Worm (Caenorhabditis elegans) whole organism, L2 larva: ENCODE results near the gene Y39B6A.10.

ENCODE experiments used
- R02D3.7 ChIP-seq: fragments of 150-350 bp; optimal IDR thresholded peaks from 2 replicates; lab custom pipeline; 2014; ENCODE audit warnings: missing biosample characterization, missing genetic modification characterization
- aly-2 ChIP-seq: fragments of 150-350 bp; optimal IDR thresholded peaks from 2 replicates; lab custom pipeline; 2014; ENCODE audit warnings: missing biosample characterization, missing genetic modification characterization
- ama-1 ChIP-seq: fragments of 150-350 bp; optimal IDR thresholded peaks from 2 replicates; lab custom pipeline; 2018; ENCODE audit warnings: inconsistent platforms
- egl-27 ChIP-seq: sonication (generic microtip); optimal IDR thresholded peaks from 3 replicates; lab custom pipeline; 2017; ENCODE audit warnings: missing biosample characterization, missing genetic modification reagents, missing genetic modification characterization
- elt-3 ChIP-seq: sonication (generic microtip); optimal IDR thresholded peaks from 2 replicates; lab custom pipeline; 2017; ENCODE audit warnings: missing biosample characterization, missing genetic modification characterization
- fos-1 ChIP-seq: fragments of 150-350 bp; optimal IDR thresholded peaks from 2 replicates; lab custom pipeline; 2014; ENCODE audit warnings: missing biosample characterization, missing genetic modification characterization
- nhr-10 ChIP-seq: sonication (generic microtip); optimal IDR thresholded peaks from 2 replicates; lab custom pipeline; 2017; ENCODE audit warnings: missing biosample characterization, missing genetic modification characterization
- nhr-11 ChIP-seq: fragments of 150-350 bp; optimal IDR thresholded peaks from 2 replicates; lab custom pipeline; 2014; ENCODE audit warnings: missing biosample characterization, missing genetic modification characterization
- nhr-12 ChIP-seq: fragments of 150-350 bp; optimal IDR thresholded peaks from 2 replicates; lab custom pipeline; 2014; ENCODE audit warnings: missing biosample characterization, missing genetic modification characterization
- skn-1 ChIP-seq: sonication (generic microtip); optimal IDR thresholded peaks from 2 replicates; lab custom pipeline; 2017; ENCODE audit warnings: missing biosample characterization, missing genetic modification characterization
- snpc-4 ChIP-seq: fragments of 150-350 bp; optimal IDR thresholded peaks from 2 replicates; lab custom pipeline; 2014; ENCODE audit warnings: missing biosample characterization, missing genetic modification characterization
- unc-39 ChIP-seq: fragments of 150-350 bp; optimal IDR thresholded peaks from 2 replicates; lab custom pipeline; 2014; ENCODE audit warnings: missing biosample characterization, missing genetic modification characterization
- unc-62 ChIP-seq: fragments of 150-350 bp; optimal IDR thresholded peaks from 2 replicates; lab custom pipeline; 2014; ENCODE audit warnings: missing biosample characterization, missing genetic modification reagents, missing genetic modification characterization
- ztf-11 ChIP-seq: sonication (generic microtip); optimal IDR thresholded peaks from 2 replicates; lab custom pipeline; 2017; ENCODE audit warnings: missing biosample characterization, missing genetic modification characterization

ce11 chrV:19107065-19107464, 26.3 kb downstream of the Y39B6A.10 start:
- no peak for TF ChIP-seq aly-2 (tag; lab: Kevin White, UChicago)
- TF ChIP-seq unc-39 (tag; lab: Kevin White, UChicago): no peak
- no peak for TF ChIP-seq skn-1 (tag; lab: Kevin White, UChicago)
- TF ChIP-seq R02D3.7: no peak
- no peak for TF ChIP-seq elt-3 (tag; lab: Kevin White, UChicago)
- no peak for TF ChIP-seq snpc-4 (tag; lab: Kevin White, UChicago)
- TF ChIP-seq egl-27 (tag; lab: Kevin White, UChicago): no peak
- TF ChIP-seq ztf-11 (tag; lab: Kevin White, UChicago): no peak
- no peak for TF ChIP-seq ama-1 (lab: Kevin White, UChicago)
- TF ChIP-seq nhr-12 (tag; lab: Kevin White, UChicago): no peak
- TF ChIP-seq nhr-10 (tag; lab: Kevin White, UChicago): no peak
- TF ChIP-seq nhr-11 (tag; lab: Kevin White, UChicago): no peak
- no peak for TF ChIP-seq fos-1 (tag; lab: Kevin White, UChicago)
- TF ChIP-seq unc-62 (GFP tag; lab: Kevin White, UChicago): no peak
